Worm (Caenorhabditis elegans) whole organism, L2 larva: ENCODE data around the gene F19B10.1.

ENCODE experiments used
- C34F6.9 ChIP-seq: fragments of 150-350 bp; optimal IDR thresholded peaks from 2 replicates; lab custom pipeline; 2014; ENCODE audit warnings: missing biosample characterization, missing genetic modification characterization
- F13H6.1 ChIP-seq: sonication (generic microtip); optimal IDR thresholded peaks from 2 replicates; lab custom pipeline; 2016; ENCODE audit warnings: missing genetic modification characterization, missing compliant biosample characterization
- R02D3.7 ChIP-seq: fragments of 150-350 bp; optimal IDR thresholded peaks from 2 replicates; lab custom pipeline; 2014; ENCODE audit warnings: missing biosample characterization, missing genetic modification characterization
- ZK546.5 ChIP-seq: sonication (generic microtip); optimal IDR thresholded peaks from 2 replicates; lab custom pipeline; 2017; ENCODE audit warnings: missing biosample characterization, missing genetic modification characterization
- alr-1 ChIP-seq: fragments of 150-350 bp; optimal IDR thresholded peaks from 2 replicates; lab custom pipeline; 2014; ENCODE audit warnings: missing biosample characterization, missing genetic modification characterization
- aly-2 ChIP-seq: fragments of 150-350 bp; optimal IDR thresholded peaks from 2 replicates; lab custom pipeline; 2014; ENCODE audit warnings: missing biosample characterization, missing genetic modification characterization
- ama-1 ChIP-seq: fragments of 150-350 bp; optimal IDR thresholded peaks from 2 replicates; lab custom pipeline; 2018; ENCODE audit warnings: inconsistent platforms
- blmp-1 ChIP-seq: sonication (generic microtip); optimal IDR thresholded peaks from 2 replicates; lab custom pipeline; 2017; ENCODE audit warnings: missing genetic modification characterization, mild to moderate bottlenecking, missing compliant biosample characterization, antibody characterized with exemption, moderate library complexity; ENCODE audit not compliant: insufficient read depth
- ceh-16 ChIP-seq: fragments of 150-350 bp; optimal IDR thresholded peaks from 2 replicates; lab custom pipeline; 2014; ENCODE audit warnings: missing biosample characterization, missing genetic modification characterization
- ceh-82 ChIP-seq: fragments of 150-350 bp; optimal IDR thresholded peaks from 2 replicates; lab custom pipeline; 2014; ENCODE audit warnings: missing biosample characterization, missing genetic modification characterization
- dmd-4 ChIP-seq: sonication (generic microtip); optimal IDR thresholded peaks from 2 replicates; lab custom pipeline; 2017; ENCODE audit warnings: missing biosample characterization, missing genetic modification characterization
- egl-27 ChIP-seq: sonication (generic microtip); optimal IDR thresholded peaks from 3 replicates; lab custom pipeline; 2017; ENCODE audit warnings: missing biosample characterization, missing genetic modification reagents, missing genetic modification characterization
- elt-1 ChIP-seq: fragments of 150-350 bp; optimal IDR thresholded peaks from 2 replicates; lab custom pipeline; 2014; ENCODE audit warnings: missing biosample characterization, missing genetic modification characterization
- fos-1 ChIP-seq: fragments of 150-350 bp; optimal IDR thresholded peaks from 2 replicates; lab custom pipeline; 2014; ENCODE audit warnings: missing biosample characterization, missing genetic modification characterization
- gmeb-1 ChIP-seq: fragments of 150-350 bp; optimal IDR thresholded peaks from 2 replicates; lab custom pipeline; 2014; ENCODE audit warnings: missing biosample characterization, missing genetic modification characterization
- lin-11 ChIP-seq: fragments of 150-350 bp; sonication (generic microtip); optimal IDR thresholded peaks from 2 replicates; lab custom pipeline; 2014; ENCODE audit warnings: missing biosample characterization, missing genetic modification characterization, inconsistent platforms, mixed read lengths
- lin-13 ChIP-seq: fragments of 150-350 bp; optimal IDR thresholded peaks from 2 replicates; lab custom pipeline; 2014; ENCODE audit warnings: missing biosample characterization, missing genetic modification reagents, missing genetic modification characterization
- lin-39 ChIP-seq: fragments of 150-350 bp; optimal IDR thresholded peaks from 2 replicates; lab custom pipeline; 2014; ENCODE audit warnings: missing biosample characterization, missing genetic modification reagents, missing genetic modification characterization
- lsy-2 ChIP-seq, 2 experiments: fragments of 150-350 bp in 1 of 2; sonication (generic microtip) in 1 of 2; optimal IDR thresholded peaks; 2 replicates each; lab custom pipeline; 2014 to 2017; ENCODE audit warnings: missing biosample characterization in 2 of 2, missing genetic modification characterization in 2 of 2
- mbf-1 ChIP-seq: sonication (generic microtip); optimal IDR thresholded peaks from 2 replicates; lab custom pipeline; 2017; ENCODE audit warnings: missing biosample characterization, missing genetic modification characterization
- mdl-1 ChIP-seq, 2 experiments: fragments of 150-350 bp in 1 of 2; sonication (generic microtip) in 1 of 2; optimal IDR thresholded peaks; 2 replicates each; lab custom pipeline; 2017; ENCODE audit warnings: missing biosample characterization in 2 of 2, missing genetic modification characterization in 2 of 2
- nhr-10 ChIP-seq: sonication (generic microtip); optimal IDR thresholded peaks from 2 replicates; lab custom pipeline; 2017; ENCODE audit warnings: missing biosample characterization, missing genetic modification characterization
- nhr-11 ChIP-seq: fragments of 150-350 bp; optimal IDR thresholded peaks from 2 replicates; lab custom pipeline; 2014; ENCODE audit warnings: missing biosample characterization, missing genetic modification characterization
- nhr-12 ChIP-seq: fragments of 150-350 bp; optimal IDR thresholded peaks from 2 replicates; lab custom pipeline; 2014; ENCODE audit warnings: missing biosample characterization, missing genetic modification characterization
- nhr-129 ChIP-seq: fragments of 150-350 bp; optimal IDR thresholded peaks from 2 replicates; lab custom pipeline; 2014; ENCODE audit warnings: missing biosample characterization, missing genetic modification characterization
- nhr-21 ChIP-seq: fragments of 150-350 bp; optimal IDR thresholded peaks from 2 replicates; lab custom pipeline; 2014; ENCODE audit warnings: missing biosample characterization, missing genetic modification characterization
- nhr-23 ChIP-seq: fragments of 150-350 bp; optimal IDR thresholded peaks from 2 replicates; lab custom pipeline; 2014; ENCODE audit warnings: missing biosample characterization, missing genetic modification reagents, missing genetic modification characterization
- nhr-237 ChIP-seq: fragments of 150-350 bp; optimal IDR thresholded peaks from 2 replicates; lab custom pipeline; 2014; ENCODE audit warnings: missing biosample characterization, missing genetic modification characterization
- nhr-25 ChIP-seq: fragments of 150-350 bp; sonication (generic microtip); optimal IDR thresholded peaks from 3 replicates; lab custom pipeline; 2014; ENCODE audit warnings: missing biosample characterization, missing genetic modification characterization
- nhr-6 ChIP-seq: fragments of 150-350 bp; optimal IDR thresholded peaks from 2 replicates; lab custom pipeline; 2014; ENCODE audit warnings: missing biosample characterization, missing genetic modification characterization
- nhr-77 ChIP-seq: fragments of 150-350 bp; optimal IDR thresholded peaks from 2 replicates; lab custom pipeline; 2014; ENCODE audit warnings: missing biosample characterization, missing genetic modification characterization
- peb-1 ChIP-seq: fragments of 150-350 bp; optimal IDR thresholded peaks from 2 replicates; lab custom pipeline; 2014; ENCODE audit warnings: missing biosample characterization, missing genetic modification characterization
- sma-3 ChIP-seq: sonication (generic microtip); optimal IDR thresholded peaks from 2 replicates; lab custom pipeline; 2016; ENCODE audit warnings: missing genetic modification reagents, missing genetic modification characterization, missing compliant biosample characterization
- snpc-4 ChIP-seq: fragments of 150-350 bp; optimal IDR thresholded peaks from 2 replicates; lab custom pipeline; 2014; ENCODE audit warnings: missing biosample characterization, missing genetic modification characterization
- unc-39 ChIP-seq: fragments of 150-350 bp; optimal IDR thresholded peaks from 2 replicates; lab custom pipeline; 2014; ENCODE audit warnings: missing biosample characterization, missing genetic modification characterization
- unc-55 ChIP-seq: fragments of 150-350 bp; sonication (generic microtip); optimal IDR thresholded peaks from 3 replicates; lab custom pipeline; 2014; ENCODE audit warnings: missing biosample characterization, missing genetic modification reagents, missing genetic modification characterization
- unc-62 ChIP-seq: fragments of 150-350 bp; optimal IDR thresholded peaks from 2 replicates; lab custom pipeline; 2014; ENCODE audit warnings: missing biosample characterization, missing genetic modification reagents, missing genetic modification characterization
- zag-1 ChIP-seq: fragments of 150-350 bp; optimal IDR thresholded peaks from 2 replicates; lab custom pipeline; 2014; ENCODE audit warnings: missing biosample characterization, missing genetic modification characterization
- ztf-11 ChIP-seq: sonication (generic microtip); optimal IDR thresholded peaks from 2 replicates; lab custom pipeline; 2017; ENCODE audit warnings: missing biosample characterization, missing genetic modification characterization
- ztf-4 ChIP-seq: fragments of 150-350 bp; optimal IDR thresholded peaks from 2 replicates; lab custom pipeline; 2014; ENCODE audit warnings: missing biosample characterization, missing genetic modification characterization

Gene F19B10.1

DNA sequence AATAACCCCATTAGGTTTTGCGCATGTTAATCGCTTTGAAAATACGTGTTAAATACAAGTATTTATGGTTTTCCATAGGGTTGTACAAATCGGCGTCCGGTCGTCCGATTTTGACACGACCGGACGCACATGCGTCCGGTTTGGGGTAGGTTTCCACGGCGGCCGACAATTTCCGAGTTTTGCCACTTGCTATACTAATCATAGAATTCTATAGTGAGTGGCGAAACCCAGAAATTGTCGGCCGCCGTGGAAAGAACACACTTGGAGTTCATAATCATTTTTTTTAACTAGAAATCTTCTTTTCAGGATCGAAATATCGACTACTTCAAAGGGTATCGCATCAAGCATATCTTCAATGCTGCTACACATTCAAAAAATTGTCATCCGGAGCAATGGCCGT is 48.2 kb upstream of the F19B10.1 start:
- no peak for TF ChIP-seq sma-3 (GFP tag; lab: Kevin White, UChicago)
- TF ChIP-seq nhr-12 = no peak
- TF ChIP-seq snpc-4 (tag; lab: Kevin White, UChicago) = no peak
- no peak for TF ChIP-seq nhr-21 (tag; lab: Kevin White, UChicago)

DNA sequence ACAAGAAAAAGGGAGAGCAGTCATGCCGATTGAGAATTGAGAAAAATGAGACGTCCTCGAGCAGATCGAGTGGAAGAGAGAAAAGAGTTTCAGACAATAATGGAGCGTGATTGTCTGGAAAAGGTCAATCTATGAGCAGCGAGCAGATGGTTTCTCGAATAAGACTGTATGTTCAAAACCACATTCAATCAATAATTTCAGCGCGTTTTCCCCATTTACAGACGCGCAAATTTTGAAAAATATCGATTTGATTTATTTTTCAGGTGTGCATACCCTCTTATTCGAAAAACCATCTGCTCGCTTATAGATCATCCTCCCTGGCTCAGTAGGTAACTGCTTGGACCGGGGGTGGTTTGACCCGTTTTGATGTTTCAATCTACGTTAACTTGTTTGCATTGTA is 43.7 kb upstream of the F19B10.1 start, which contains the start of gene fbxb-31:
fbxb-31 (minus strand) TSS at position 101 of the 400 bp plus-strand sequence.
- no peak for TF ChIP-seq unc-39 (tag; lab: Kevin White, UChicago)
- no peak for TF ChIP-seq nhr-10 (tag; lab: Kevin White, UChicago)
- no peak for TF ChIP-seq nhr-129 (tag; lab: Kevin White, UChicago)
- no peak for TF ChIP-seq snpc-4 (tag; lab: Kevin White, UChicago)
- no peak for TF ChIP-seq ztf-11 (tag; lab: Kevin White, UChicago)
- no peak for TF ChIP-seq peb-1
- no peak for TF ChIP-seq R02D3.7 (tag; lab: Kevin White, UChicago)

DNA sequence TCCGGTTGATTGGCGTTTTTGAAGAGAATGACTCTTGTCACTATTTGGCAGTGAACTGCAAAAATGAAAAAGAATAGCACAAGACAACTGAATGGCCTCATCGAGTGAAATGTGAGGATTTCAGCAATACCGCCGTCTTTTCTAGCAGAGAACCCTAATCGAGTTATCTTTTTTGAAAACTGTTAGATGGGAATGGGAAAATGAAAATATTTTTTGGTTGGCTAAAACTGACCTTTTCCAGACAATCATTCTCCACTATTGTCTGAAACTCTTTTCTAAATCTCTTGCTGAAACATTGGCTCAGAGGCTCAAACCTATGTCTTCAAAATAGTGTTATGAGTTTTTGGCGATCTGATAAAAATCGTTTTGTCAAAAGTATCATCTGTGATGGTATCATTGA is 42.8 kb upstream of the F19B10.1 start, which contains the start of gene M151.10:
M151.10 (minus strand) TSS at position 101 of the 400 bp plus-strand sequence.
- no peak for TF ChIP-seq nhr-11 (tag; lab: Kevin White, UChicago)
- no peak for TF ChIP-seq nhr-77 (tag; lab: Kevin White, UChicago)
- no peak for TF ChIP-seq aly-2 (tag; lab: Kevin White, UChicago)
- TF ChIP-seq lin-11 (tag; lab: Kevin White, UChicago) = no peak
- no peak for TF ChIP-seq gmeb-1 (tag; lab: Kevin White, UChicago)
- TF ChIP-seq ceh-82 (tag; lab: Kevin White, UChicago) = no peak
- TF ChIP-seq blmp-1 = no peak
- TF ChIP-seq lsy-2 (tag; optimal IDR thresholded peaks at IDR 0.05; lab: Kevin White, UChicago) = no peak
- TF ChIP-seq ZK546.5 (tag; lab: Kevin White, UChicago) = no peak
- TF ChIP-seq dmd-4 = no peak
- no peak for TF ChIP-seq egl-27
- TF ChIP-seq sma-3 (GFP tag; lab: Kevin White, UChicago) = no peak
- no peak for TF ChIP-seq nhr-23 (tag; lab: Kevin White, UChicago)
- TF ChIP-seq ceh-16 = no peak
- no peak for TF ChIP-seq mdl-1 (tag; optimal IDR thresholded peaks at IDR 0.05; lab: Kevin White, UChicago)
- TF ChIP-seq elt-1 (tag; lab: Kevin White, UChicago) = no peak
- no peak for TF ChIP-seq unc-39 (tag; lab: Kevin White, UChicago)
- no peak for TF ChIP-seq ama-1 (lab: Kevin White, UChicago)

DNA sequence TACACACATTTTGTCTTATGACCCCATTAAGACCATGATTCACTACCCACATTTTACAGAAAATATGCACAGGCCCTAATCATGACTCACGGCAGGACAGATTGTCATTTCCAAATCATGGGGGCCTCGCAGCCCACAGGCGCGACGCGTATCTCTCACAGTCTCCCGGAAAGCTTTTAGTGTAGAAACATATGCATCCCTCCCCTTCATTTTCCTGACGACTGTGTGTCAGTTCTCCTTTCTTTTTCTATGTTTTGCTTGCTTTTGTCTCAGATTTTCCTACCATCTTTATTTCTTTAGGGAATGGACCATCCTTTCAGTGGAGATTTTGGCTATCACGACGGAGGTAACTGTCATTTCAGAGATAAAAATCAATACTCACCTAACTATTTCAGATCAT is 41.8 kb upstream of the F19B10.1 start, which contains the start of gene M151.1:
M151.1 (plus strand) TSS at position 301 of the 400 bp plus-strand sequence.
- TF ChIP-seq nhr-25 (tag; lab: Kevin White, UChicago) = no peak
- no peak for TF ChIP-seq nhr-129 (tag; lab: Kevin White, UChicago)
- no peak for TF ChIP-seq R02D3.7 (tag; lab: Kevin White, UChicago)
- no peak for TF ChIP-seq ZK546.5 (tag; lab: Kevin White, UChicago)
- TF ChIP-seq snpc-4 (tag; lab: Kevin White, UChicago) = no peak
- no peak for TF ChIP-seq ztf-4 (tag; lab: Kevin White, UChicago)
- TF ChIP-seq unc-55 (GFP tag; lab: Kevin White, UChicago) = no peak
- TF ChIP-seq alr-1 (tag; lab: Kevin White, UChicago) = no peak
- no peak for TF ChIP-seq peb-1
- no peak for TF ChIP-seq nhr-77 (tag; lab: Kevin White, UChicago)
- no peak for TF ChIP-seq zag-1
- TF ChIP-seq dmd-4 = no peak
- no peak for TF ChIP-seq lin-13 (GFP tag; lab: Kevin White, UChicago)
- TF ChIP-seq C34F6.9 (tag; lab: Kevin White, UChicago) = no peak
- no peak for TF ChIP-seq lin-39
- no peak for TF ChIP-seq unc-62

DNA sequence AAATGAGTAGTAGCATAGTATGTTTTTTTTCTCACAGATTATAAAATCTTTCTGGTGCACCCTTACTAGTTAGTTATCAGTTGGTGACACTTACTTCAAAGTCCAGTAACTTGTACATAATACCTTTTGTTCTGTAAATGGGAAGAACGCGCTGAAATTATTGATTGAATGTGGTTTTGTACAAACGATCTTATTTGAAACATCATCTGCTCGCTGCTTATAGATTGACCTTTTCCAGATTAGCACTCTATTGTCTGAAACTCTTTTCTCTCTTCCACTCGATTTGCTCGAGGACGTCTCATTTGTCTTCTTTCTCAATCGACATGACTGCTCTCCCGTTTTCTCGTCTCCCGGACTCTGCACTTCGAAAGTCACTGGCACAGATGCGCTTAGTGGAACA is 35.9 kb upstream of the F19B10.1 start, which contains the start of gene fbxb-33:
fbxb-33 (plus strand) TSS at position 301 of the 400 bp plus-strand sequence.
- no peak for TF ChIP-seq fos-1 (tag; lab: Kevin White, UChicago)
- no peak for TF ChIP-seq lin-39
- TF ChIP-seq nhr-21 (tag; lab: Kevin White, UChicago) = no peak
- TF ChIP-seq nhr-237 (tag; lab: Kevin White, UChicago) = no peak
- TF ChIP-seq mbf-1 (tag; lab: Kevin White, UChicago) = no peak
- no peak for TF ChIP-seq gmeb-1 (tag; lab: Kevin White, UChicago)
- no peak for TF ChIP-seq C34F6.9 (tag; lab: Kevin White, UChicago)
- no peak for TF ChIP-seq egl-27
- no peak for TF ChIP-seq nhr-11 (tag; lab: Kevin White, UChicago)
- TF ChIP-seq alr-1 (tag; lab: Kevin White, UChicago) = no peak
- no peak for TF ChIP-seq nhr-6 (tag; lab: Kevin White, UChicago)
- TF ChIP-seq ztf-11 (tag; lab: Kevin White, UChicago) = no peak
- TF ChIP-seq ceh-82 (tag; lab: Kevin White, UChicago) = no peak
- no peak for TF ChIP-seq sma-3 (GFP tag; lab: Kevin White, UChicago)
- TF ChIP-seq dmd-4 = no peak
- no peak for TF ChIP-seq lsy-2 (tag; optimal IDR thresholded peaks at IDR 0.05; lab: Kevin White, UChicago)
- no peak for TF ChIP-seq F13H6.1 (tag; lab: Kevin White, UChicago)
